Fruit fly (Drosophila melanogaster) whole organism, embryonic: ENCODE results near the gene CG13390.

ENCODE experiments used
- CG10321 ChIP-seq: fragments of 200-800 bp; sonication (Bioruptor generic); IDR thresholded peaks from 2 replicates; pipeline ENCODE4 v1.3.6; 2022; ENCODE audit warnings: missing biosample characterization, missing genetic modification characterization
- CG10959 ChIP-seq: fragments of 200-800 bp; sonication (Bioruptor generic); IDR thresholded peaks from 2 replicates; pipeline ENCODE4 v1.3.6; 2022; ENCODE audit warnings: missing biosample characterization, missing genetic modification characterization
- CG12744 ChIP-seq: fragments of 200-800 bp; sonication (Bioruptor generic); optimal IDR thresholded peaks from 2 replicates; lab custom pipeline; 2016; ENCODE audit warnings: missing biosample characterization, missing genetic modification characterization
- CG13123 ChIP-seq: fragments of 200-800 bp; sonication (Bioruptor generic); optimal IDR thresholded peaks from 2 replicates; lab custom pipeline; 2016; ENCODE audit warnings: missing biosample characterization, missing genetic modification characterization
- CG14965 ChIP-seq: fragments of 200-800 bp; sonication (Bioruptor generic); optimal IDR thresholded peaks from 2 replicates; lab custom pipeline; 2016; ENCODE audit warnings: missing biosample characterization, missing genetic modification characterization, borderline replicate concordance
- CG15269 ChIP-seq: fragments of 200-800 bp; sonication (Bioruptor generic); optimal IDR thresholded peaks from 2 replicates; lab custom pipeline; 2018; ENCODE audit warnings: missing biosample characterization, mild to moderate bottlenecking, missing genetic modification characterization, moderate library complexity
- CG16813 ChIP-seq: fragments of 200-800 bp; sonication (Bioruptor generic); IDR thresholded peaks from 3 replicates; pipeline ENCODE4 v1.3.6; 2022; ENCODE audit warnings: missing biosample characterization, missing genetic modification characterization; ENCODE audit not compliant: partially characterized antibody
- CG16815 ChIP-seq: fragments of 200-800 bp; sonication (Bioruptor generic); optimal IDR thresholded peaks from 3 replicates; lab custom pipeline; 2017; ENCODE audit warnings: missing biosample characterization, mild to moderate bottlenecking, missing genetic modification characterization
- CG17802 ChIP-seq: fragments of 200-800 bp; sonication (Bioruptor generic); optimal IDR thresholded peaks from 2 replicates; lab custom pipeline; 2018; ENCODE audit warnings: missing biosample characterization, mild to moderate bottlenecking, missing genetic modification characterization, moderate library complexity
- CG18262 ChIP-seq: fragments of 200-800 bp; optimal IDR thresholded peaks from 3 replicates; lab custom pipeline; 2019; ENCODE audit warnings: missing biosample characterization, mild to moderate bottlenecking, missing genetic modification characterization, moderate library complexity
- CG2199 ChIP-seq: fragments of 200-800 bp; sonication (Bioruptor generic); IDR thresholded peaks from 3 replicates; pipeline ENCODE4 v1.3.6; 2022; ENCODE audit warnings: missing biosample characterization, missing genetic modification characterization
- CG31224 ChIP-seq: fragments of 200-800 bp; sonication (Bioruptor generic); IDR thresholded peaks from 2 replicates; pipeline ENCODE4 v1.3.6; 2022; ENCODE audit warnings: missing biosample characterization, missing genetic modification characterization
- CG32772 ChIP-seq: fragments of 200-800 bp; sonication (Bioruptor generic); IDR thresholded peaks from 2 replicates; pipeline ENCODE4 v1.3.6; 2022; ENCODE audit warnings: missing biosample characterization, missing genetic modification characterization
- CG3281 ChIP-seq: fragments of 200-800 bp; sonication (Bioruptor generic); optimal IDR thresholded peaks from 3 replicates; lab custom pipeline; 2017; ENCODE audit warnings: missing biosample characterization, mild to moderate bottlenecking, missing genetic modification characterization
- CG6272 ChIP-seq: fragments of 200-800 bp; sonication (Bioruptor generic); IDR thresholded peaks from 2 replicates; pipeline ENCODE4 v1.3.6; 2022; ENCODE audit warnings: missing biosample characterization, missing genetic modification characterization
- CG8478 ChIP-seq: fragments of >200 bp; optimal IDR thresholded peaks from 2 replicates; lab custom pipeline; 2018
- Camta ChIP-seq: fragments of 200-800 bp; sonication (Bioruptor generic); optimal IDR thresholded peaks from 2 replicates; lab custom pipeline; 2016; ENCODE audit warnings: missing biosample characterization, missing genetic modification characterization
- Deaf1 ChIP-seq: fragments of 200-800 bp; optimal IDR thresholded peaks from 3 replicates; lab custom pipeline; 2019; ENCODE audit warnings: missing biosample characterization, mild to moderate bottlenecking, missing genetic modification characterization, moderate library complexity
- Dip2 ChIP-seq: fragments of 200-800 bp; sonication (Bioruptor generic); IDR thresholded peaks from 2 replicates; pipeline ENCODE4 v1.3.6; 2022; ENCODE audit warnings: missing biosample characterization, missing genetic modification characterization
- HLH4C ChIP-seq: fragments of 200-800 bp; sonication (Bioruptor generic); IDR thresholded peaks from 3 replicates; pipeline ENCODE4 v1.3.6; 2022; ENCODE audit warnings: missing biosample characterization, missing genetic modification characterization; ENCODE audit not compliant: partially characterized antibody
- HmgD ChIP-seq: fragments of 200-800 bp; sonication (Bioruptor generic); optimal IDR thresholded peaks from 3 replicates; lab custom pipeline; 2016; ENCODE audit warnings: missing biosample characterization, missing genetic modification characterization
- Med ChIP-seq: fragments of 200-800 bp; sonication (Bioruptor generic); peaks from one replicate; lab custom pipeline; 2016; ENCODE audit warnings: missing biosample characterization, missing genetic modification characterization, mild to moderate bottlenecking, inconsistent platforms, moderate library complexity
- Mes4 ChIP-seq: fragments of 200-800 bp; sonication (Bioruptor generic); optimal IDR thresholded peaks from 2 replicates; lab custom pipeline; 2016; ENCODE audit warnings: missing biosample characterization, missing genetic modification characterization
- Myb ChIP-seq: fragments of 200-800 bp; sonication (Bioruptor generic); optimal IDR thresholded peaks from 2 replicates; lab custom pipeline; 2016; ENCODE audit warnings: missing biosample characterization, missing genetic modification characterization
- NFAT ChIP-seq: fragments of 200-800 bp; sonication (Bioruptor generic); IDR thresholded peaks from 2 replicates; pipeline ENCODE4 v1.3.6; 2022; ENCODE audit warnings: missing biosample characterization, missing genetic modification characterization
- Oaz ChIP-seq: fragments of 200-800 bp; sonication (Bioruptor generic); IDR thresholded peaks from 2 replicates; pipeline ENCODE4 v1.3.6; 2022; ENCODE audit warnings: missing biosample characterization, missing genetic modification characterization
- Optix ChIP-seq: fragments of 200-800 bp; sonication (Bioruptor generic); IDR thresholded peaks from 3 replicates; pipeline ENCODE4 v1.3.6; 2022; ENCODE audit warnings: missing biosample characterization, missing genetic modification characterization
- Rfx ChIP-seq: fragments of 200-800 bp; sonication (Bioruptor generic); IDR thresholded peaks from 2 replicates; pipeline ENCODE4 v1.3.6; 2022; ENCODE audit warnings: missing biosample characterization, missing genetic modification characterization
- Sry-δ ChIP-seq: fragments of 200-800 bp; sonication (Bioruptor generic); optimal IDR thresholded peaks from 2 replicates; lab custom pipeline; 2016; ENCODE audit warnings: missing biosample characterization, missing genetic modification characterization
- Trl ChIP-seq, 3 experiments: fragments of >200 bp in 2 of 3; fragments of 200-800 bp in 1 of 3; sonication (Bioruptor generic) in 1 of 3; optimal IDR thresholded peaks; 2 replicates in 1 of 3; 3 replicates in 2 of 3; lab custom pipeline; 2016 to 2017; ENCODE audit warnings: missing biosample characterization in 1 of 3, missing genetic modification characterization in 1 of 3
- abd-A ChIP-seq: fragments of 200-800 bp; sonication (Bioruptor generic); optimal IDR thresholded peaks from 3 replicates; lab custom pipeline; 2019; ENCODE audit warnings: missing biosample characterization, mild to moderate bottlenecking, missing genetic modification characterization, moderate library complexity
- ap ChIP-seq: fragments of 200-800 bp; sonication (Bioruptor generic); IDR thresholded peaks from 2 replicates; pipeline ENCODE4 v1.3.6; 2022; ENCODE audit warnings: missing biosample characterization, missing genetic modification characterization
- az2 ChIP-seq: fragments of 200-800 bp; sonication (Bioruptor generic); optimal IDR thresholded peaks from 3 replicates; lab custom pipeline; 2016; ENCODE audit warnings: missing biosample characterization, missing genetic modification characterization
- dan ChIP-seq: fragments of 200-800 bp; sonication (Bioruptor generic); IDR thresholded peaks from 2 replicates; pipeline ENCODE4 v1.3.6; 2022; ENCODE audit warnings: missing biosample characterization, missing genetic modification characterization
- ewg ChIP-seq: fragments of 200-800 bp; sonication (Bioruptor generic); optimal IDR thresholded peaks from 3 replicates; lab custom pipeline; 2017; ENCODE audit warnings: mild to moderate bottlenecking, missing biosample characterization, missing genetic modification reagents, missing genetic modification characterization
- exex ChIP-seq: fragments of 200-800 bp; sonication (Bioruptor generic); optimal IDR thresholded peaks from 4 replicates; lab custom pipeline; 2018; ENCODE audit warnings: missing biosample characterization, mild to moderate bottlenecking, missing genetic modification characterization, moderate library complexity
- gfzf ChIP-seq: fragments of 200-800 bp; sonication (Bioruptor generic); optimal IDR thresholded peaks from 2 replicates; lab custom pipeline; 2016; ENCODE audit warnings: missing biosample characterization, mild to moderate bottlenecking, missing genetic modification characterization, moderate library complexity
- lbe ChIP-seq: fragments of 200-800 bp; sonication (Bioruptor generic); optimal IDR thresholded peaks from 2 replicates; lab custom pipeline; 2016; ENCODE audit warnings: missing biosample characterization, mild to moderate bottlenecking, missing genetic modification characterization
- nerfin-1 ChIP-seq: fragments of 200-800 bp; sonication (Bioruptor generic); optimal IDR thresholded peaks from 3 replicates; lab custom pipeline; 2019; ENCODE audit warnings: missing biosample characterization, mild to moderate bottlenecking, missing genetic modification characterization, moderate library complexity
- nmo ChIP-seq: fragments of 200-800 bp; sonication (Bioruptor generic); optimal IDR thresholded peaks from 2 replicates; lab custom pipeline; 2018; ENCODE audit warnings: missing biosample characterization, mild to moderate bottlenecking, missing genetic modification characterization, moderate library complexity
- psq ChIP-seq: fragments of 200-800 bp; sonication (Bioruptor generic); optimal IDR thresholded peaks from 2 replicates; lab custom pipeline; 2017; ENCODE audit warnings: missing biosample characterization, missing genetic modification characterization
- scrt ChIP-seq: fragments of 200-800 bp; sonication (Bioruptor generic); optimal IDR thresholded peaks from 2 replicates; lab custom pipeline; 2018; ENCODE audit warnings: missing biosample characterization, mild to moderate bottlenecking, missing genetic modification characterization, moderate library complexity
- sd ChIP-seq: fragments of 200-800 bp; sonication (Bioruptor generic); optimal IDR thresholded peaks from 3 replicates; lab custom pipeline; 2018; ENCODE audit warnings: missing biosample characterization, mild to moderate bottlenecking, missing genetic modification characterization, moderate library complexity
- sens ChIP-seq: fragments of 200-800 bp; sonication (Bioruptor generic); peaks from one replicate; lab custom pipeline; 2016; ENCODE audit warnings: missing biosample characterization, missing genetic modification characterization
- sens-2 ChIP-seq: fragments of 200-800 bp; sonication (Bioruptor generic); IDR thresholded peaks from 2 replicates; pipeline ENCODE4 v1.3.6; 2022; ENCODE audit warnings: missing biosample characterization, missing genetic modification characterization
- seq ChIP-seq: fragments of 200-800 bp; sonication (Bioruptor generic); IDR thresholded peaks from 2 replicates; pipeline ENCODE4 v1.3.6; 2022; ENCODE audit warnings: missing biosample characterization, missing genetic modification characterization
- stc ChIP-seq: fragments of 200-800 bp; sonication (Bioruptor generic); IDR thresholded peaks from 2 replicates; pipeline ENCODE4 v1.3.6; 2022; ENCODE audit warnings: missing biosample characterization, missing genetic modification characterization
- tio ChIP-seq: fragments of 200-800 bp; sonication (Bioruptor generic); optimal IDR thresholded peaks from 2 replicates; lab custom pipeline; 2017; ENCODE audit warnings: missing biosample characterization, missing genetic modification characterization, inconsistent platforms
- yki ChIP-seq: fragments of >200 bp; optimal IDR thresholded peaks from 3 replicates; lab custom pipeline; 2018
- zfh1 ChIP-seq: fragments of 200-800 bp; sonication (Bioruptor generic); IDR thresholded peaks from 3 replicates; pipeline ENCODE4 v1.3.6; 2022; ENCODE audit warnings: missing biosample characterization, missing genetic modification characterization

The CG13390 gene

dm6 chr2L:8425212-8425611 lies 48.6 kb upstream of the CG13390 start:
- no peak for TF ChIP-seq az2 (GFP tag; lab: Kevin White, UChicago)
- TF ChIP-seq Trl (optimal IDR thresholded peaks at IDR 0.05; lab: Kevin White, UChicago): peak in 1 of 2 experiments; percentile 15
- TF ChIP-seq Trl (GFP tag; optimal IDR thresholded peaks at IDR 0.05; lab: Kevin White, UChicago): no peak
- TF ChIP-seq CG13123 (GFP tag; lab: Kevin White, UChicago): no peak
- peak; percentile 12 for TF ChIP-seq sens (GFP tag; lab: Kevin White, UChicago)
- peak; percentile 31 for TF ChIP-seq Med (GFP tag; lab: Kevin White, UChicago)

dm6 chr2L:8424662-8425208 lies 48.1 kb upstream of the CG13390 start:
- TF ChIP-seq stc (GFP tag; lab: Robert Waterston, UW) (no peak), CG10959 (GFP tag; lab: Robert Waterston, UW) (no peak), CG3281 (GFP tag; lab: Kevin White, UChicago) (no peak), Mes4 (GFP tag; lab: Kevin White, UChicago) (no peak), abd-A (tag; lab: Kevin White, UChicago) (no peak), Sry-δ (no peak), CG6272 (GFP tag; lab: Robert Waterston, UW) (no peak), psq (peak; percentile 6), scrt (GFP tag; lab: Kevin White, UChicago) (peak; percentile 79), ap (GFP tag; lab: Robert Waterston, UW) (0 out of 2 replicates have a peak, but pooled peaks have one; percentile 11), CG13123 (GFP tag; lab: Kevin White, UChicago) (no peak), CG10321 (no peak), zfh1 (GFP tag; lab: Robert Waterston, UW) (no peak), CG18262 (tag; lab: Kevin White, UChicago) (no peak), Camta (no peak), Dip2 (GFP tag; lab: Robert Waterston, UW) (no peak), yki (lab: Kevin White, UChicago) (no peak), Myb (no peak), HLH4C (GFP tag; lab: Robert Waterston, UW) (no peak), ewg (peak; percentile 78), CG16815 (no peak), CG2199 (GFP tag; lab: Robert Waterston, UW) (no peak), CG31224 (GFP tag; lab: Robert Waterston, UW) (no peak), CG8478 (lab: Kevin White, UChicago) (no peak), nmo (GFP tag; lab: Kevin White, UChicago) (no peak), Deaf1 (tag; lab: Kevin White, UChicago) (peak; percentile 45), CG16813 (GFP tag; lab: Robert Waterston, UW) (no peak), dan (no peak), tio (GFP tag; lab: Kevin White, UChicago) (no peak), seq (peak; percentile 14; the same call in 1 of the 2 replicates), sens-2 (GFP tag; lab: Robert Waterston, UW) (no peak), lbe (GFP tag; lab: Kevin White, UChicago) (no peak), CG14965 (GFP tag; lab: Kevin White, UChicago) (no peak), CG32772 (GFP tag; lab: Robert Waterston, UW) (no peak), HmgD (no peak), CG12744 (GFP tag; lab: Kevin White, UChicago) (no peak), CG15269 (tag; lab: Kevin White, UChicago) (no peak), Optix (GFP tag; lab: Robert Waterston, UW) (no peak), exex (tag; lab: Kevin White, UChicago) (no peak), nerfin-1 (tag; lab: Kevin White, UChicago) (peak; percentile 55), sd (tag; lab: Kevin White, UChicago) (peak; percentile 39), gfzf (GFP tag; lab: Kevin White, UChicago) (no peak), NFAT (0 out of 2 replicates have a peak, but pooled peaks have one; percentile 3), Oaz (GFP tag; lab: Robert Waterston, UW) (no peak), Rfx (peak; percentile 76), CG17802 (tag; lab: Kevin White, UChicago) (no peak)
